Fruit fly (Drosophila melanogaster) whole organism, embryonic: Measurements from ENCODE around the gene CG12182.

ENCODE experiments used
- BtbVII ChIP-seq: fragments of 200-800 bp; sonication (Bioruptor generic); optimal IDR thresholded peaks from 3 replicates; lab custom pipeline; 2017; ENCODE audit warnings: missing biosample characterization, mild to moderate bottlenecking, missing genetic modification characterization
- CG10209 ChIP-seq: fragments of 200-800 bp; sonication (Bioruptor generic); optimal IDR thresholded peaks from 3 replicates; lab custom pipeline; 2017; ENCODE audit warnings: missing biosample characterization, mild to moderate bottlenecking, missing genetic modification characterization, missing genetic modification reagents
- CG10431 ChIP-seq: fragments of 200-800 bp; sonication (Bioruptor generic); optimal IDR thresholded peaks from 3 replicates; lab custom pipeline; 2018; ENCODE audit warnings: missing biosample characterization, mild to moderate bottlenecking, missing genetic modification characterization
- CG10654 ChIP-seq: fragments of 200-800 bp; sonication (Bioruptor generic); optimal IDR thresholded peaks from 2 replicates; lab custom pipeline; 2016; ENCODE audit warnings: missing biosample characterization, missing genetic modification characterization
- CG1233 ChIP-seq: fragments of 200-800 bp; sonication (Bioruptor generic); optimal IDR thresholded peaks from 4 replicates; lab custom pipeline; 2018; ENCODE audit warnings: missing biosample characterization, mild to moderate bottlenecking, missing genetic modification characterization
- CG12744 ChIP-seq: fragments of 200-800 bp; sonication (Bioruptor generic); optimal IDR thresholded peaks from 2 replicates; lab custom pipeline; 2016; ENCODE audit warnings: missing biosample characterization, missing genetic modification characterization
- CG12942 ChIP-seq: fragments of 200-800 bp; sonication (Bioruptor generic); optimal IDR thresholded peaks from 3 replicates; lab custom pipeline; 2016; ENCODE audit warnings: missing biosample characterization, missing genetic modification characterization
- CG1603 ChIP-seq: fragments of 200-800 bp; sonication (Bioruptor generic); optimal IDR thresholded peaks from 2 replicates; lab custom pipeline; 2019; ENCODE audit warnings: missing biosample characterization, mild to moderate bottlenecking, missing genetic modification characterization, moderate library complexity
- CG17912 ChIP-seq: fragments of 200-800 bp; sonication (Bioruptor generic); optimal IDR thresholded peaks from 2 replicates; lab custom pipeline; 2018; ENCODE audit warnings: missing biosample characterization, mild to moderate bottlenecking, missing genetic modification characterization
- CG18619 ChIP-seq: fragments of 200-800 bp; sonication (Bioruptor generic); optimal IDR thresholded peaks from 3 replicates; lab custom pipeline; 2017; ENCODE audit warnings: missing biosample characterization, mild to moderate bottlenecking, missing genetic modification characterization
- CG2129 ChIP-seq: fragments of 200-800 bp; sonication (Bioruptor generic); IDR thresholded peaks from 2 replicates; pipeline ENCODE4 v1.3.6; 2022; ENCODE audit warnings: missing biosample characterization, missing genetic modification characterization; ENCODE audit not compliant: partially characterized antibody
- CG2202 ChIP-seq: fragments of 200-800 bp; sonication (Bioruptor generic); optimal IDR thresholded peaks from 2 replicates; lab custom pipeline; 2018; ENCODE audit warnings: missing biosample characterization, mild to moderate bottlenecking, missing genetic modification characterization
- CG2712 ChIP-seq: fragments of 200-800 bp; optimal IDR thresholded peaks from 3 replicates; lab custom pipeline; 2019; ENCODE audit warnings: missing biosample characterization, mild to moderate bottlenecking, missing genetic modification characterization, moderate library complexity
- CG32767 ChIP-seq: fragments of 200-800 bp; sonication (Bioruptor generic); IDR thresholded peaks from 2 replicates; pipeline ENCODE4 v1.3.6; 2022; ENCODE audit warnings: missing biosample characterization, missing genetic modification characterization
- CG34376 ChIP-seq: fragments of 200-800 bp; sonication (Bioruptor generic); optimal IDR thresholded peaks from 2 replicates; lab custom pipeline; 2018; ENCODE audit warnings: missing biosample characterization, mild to moderate bottlenecking, missing genetic modification characterization
- CG4730 ChIP-seq: fragments of 200-800 bp; sonication (Bioruptor generic); IDR thresholded peaks from 2 replicates; pipeline ENCODE4 v1.3.6; 2022; ENCODE audit warnings: missing biosample characterization, missing genetic modification characterization
- CG6791 ChIP-seq: fragments of 200-800 bp; sonication (Bioruptor generic); IDR thresholded peaks from 3 replicates; pipeline ENCODE4 v1.3.6; 2022; ENCODE audit warnings: missing biosample characterization, missing genetic modification characterization; ENCODE audit not compliant: partially characterized antibody
- CG6854 ChIP-seq: fragments of 200-800 bp; sonication (Bioruptor generic); optimal IDR thresholded peaks from 3 replicates; lab custom pipeline; 2017; ENCODE audit warnings: missing biosample characterization, mild to moderate bottlenecking, missing genetic modification characterization
- CG7372 ChIP-seq: fragments of 200-800 bp; sonication (Bioruptor generic); IDR thresholded peaks from 2 replicates; pipeline ENCODE4 v1.3.6; 2022; ENCODE audit warnings: missing biosample characterization, missing genetic modification characterization
- CG8089 ChIP-seq: fragments of 200-800 bp; sonication (Bioruptor generic); optimal IDR thresholded peaks from 3 replicates; lab custom pipeline; 2016; ENCODE audit warnings: missing biosample characterization, missing genetic modification characterization
- CG9876 ChIP-seq: fragments of 200-800 bp; sonication (Bioruptor generic); optimal IDR thresholded peaks from 2 replicates; lab custom pipeline; 2016; ENCODE audit warnings: missing biosample characterization, missing genetic modification characterization
- Chrac-16 ChIP-seq: fragments of 200-800 bp; sonication (Bioruptor generic); optimal IDR thresholded peaks from 3 replicates; lab custom pipeline; 2016; ENCODE audit warnings: missing biosample characterization, missing genetic modification characterization
- D ChIP-seq, 2 experiments: fragments of 200-800 bp in 1 of 2; fragments of >200 bp in 1 of 2; sonication (Bioruptor generic) in 1 of 2; optimal IDR thresholded peaks; 2 replicates in 1 of 2; 3 replicates in 1 of 2; lab custom pipeline; 2017; ENCODE audit warnings: mild to moderate bottlenecking in 1 of 2, missing biosample characterization in 1 of 2, missing genetic modification characterization in 1 of 2, missing genetic modification reagents in 1 of 2
- D19B ChIP-seq: fragments of 200-800 bp; sonication (Bioruptor generic); optimal IDR thresholded peaks from 2 replicates; lab custom pipeline; 2017; ENCODE audit warnings: missing biosample characterization, mild to moderate bottlenecking, missing genetic modification characterization
- Ets97D ChIP-seq: fragments of 200-800 bp; sonication (Bioruptor generic); optimal IDR thresholded peaks from 3 replicates; lab custom pipeline; 2016; ENCODE audit warnings: missing biosample characterization, missing genetic modification characterization
- H2.0 ChIP-seq: fragments of 200-800 bp; sonication (Bioruptor generic); IDR thresholded peaks from 2 replicates; pipeline ENCODE4 v1.3.6; 2022; ENCODE audit warnings: missing biosample characterization, missing genetic modification characterization
- Hmx ChIP-seq: fragments of 200-800 bp; sonication (Bioruptor generic); optimal IDR thresholded peaks from 2 replicates; lab custom pipeline; 2016; ENCODE audit warnings: missing biosample characterization, missing genetic modification characterization
- Lhr ChIP-seq: fragments of 200-800 bp; sonication (Bioruptor generic); optimal IDR thresholded peaks from 3 replicates; lab custom pipeline; 2017; ENCODE audit warnings: mild to moderate bottlenecking, missing biosample characterization, missing genetic modification reagents, missing genetic modification characterization
- Max ChIP-seq: fragments of 200-800 bp; sonication (Bioruptor generic); optimal IDR thresholded peaks from 2 replicates; lab custom pipeline; 2016; ENCODE audit warnings: missing biosample characterization, mild to moderate bottlenecking, missing genetic modification characterization
- Ravus ChIP-seq: fragments of 200-800 bp; sonication (Bioruptor generic); IDR thresholded peaks from 2 replicates; pipeline ENCODE4 v1.3.6; 2022; ENCODE audit warnings: missing biosample characterization, missing genetic modification characterization
- Sox100B ChIP-seq: fragments of 200-800 bp; sonication (Bioruptor generic); optimal IDR thresholded peaks from 3 replicates; lab custom pipeline; 2018; ENCODE audit warnings: missing biosample characterization, mild to moderate bottlenecking, missing genetic modification characterization
- amos ChIP-seq: fragments of 200-800 bp; sonication (Bioruptor generic); IDR thresholded peaks from 2 replicates; pipeline ENCODE4 v1.3.6; 2022; ENCODE audit warnings: missing biosample characterization, missing genetic modification characterization; ENCODE audit not compliant: partially characterized antibody
- ase ChIP-seq: fragments of 200-800 bp; sonication (Bioruptor generic); IDR thresholded peaks from 3 replicates; pipeline ENCODE4 v1.3.6; 2022; ENCODE audit warnings: missing biosample characterization, missing genetic modification characterization
- bcd ChIP-seq: fragments of 200-800 bp; sonication (Bioruptor generic); optimal IDR thresholded peaks from 2 replicates; lab custom pipeline; 2017; ENCODE audit warnings: missing biosample characterization, mild to moderate bottlenecking, missing genetic modification characterization
- cad ChIP-seq: fragments of >200 bp; optimal IDR thresholded peaks from 2 replicates; lab custom pipeline; 2017; ENCODE audit warnings: missing biosample characterization, missing genetic modification characterization
- crol ChIP-seq: fragments of 200-800 bp; sonication (Bioruptor generic); IDR thresholded peaks from 2 replicates; pipeline ENCODE4 v1.3.6; 2022; ENCODE audit warnings: missing biosample characterization, missing genetic modification characterization
- en ChIP-seq: fragments of 200-800 bp; sonication (Bioruptor generic); optimal IDR thresholded peaks from 2 replicates; lab custom pipeline; 2016; ENCODE audit warnings: missing biosample characterization, missing genetic modification characterization
- fd64A ChIP-seq: fragments of 200-800 bp; sonication (Bioruptor generic); optimal IDR thresholded peaks from 3 replicates; lab custom pipeline; 2018; ENCODE audit warnings: missing biosample characterization, mild to moderate bottlenecking, missing genetic modification characterization
- gcm ChIP-seq: fragments of 200-800 bp; sonication (Bioruptor generic); optimal IDR thresholded peaks from 2 replicates; lab custom pipeline; 2019; ENCODE audit warnings: missing biosample characterization, mild to moderate bottlenecking, missing genetic modification characterization, moderate library complexity
- ken ChIP-seq: fragments of 200-800 bp; sonication (Bioruptor generic); IDR thresholded peaks from 3 replicates; pipeline ENCODE4 v1.3.6; 2022; ENCODE audit warnings: missing biosample characterization, missing genetic modification characterization
- klu ChIP-seq: fragments of 200-800 bp; sonication (Bioruptor generic); IDR thresholded peaks from 2 replicates; pipeline ENCODE4 v1.3.6; 2022; ENCODE audit warnings: missing biosample characterization, missing genetic modification characterization
- odd ChIP-seq: fragments of 200-800 bp; sonication (Bioruptor generic); optimal IDR thresholded peaks from 2 replicates; lab custom pipeline; 2017; ENCODE audit warnings: missing biosample characterization, mild to moderate bottlenecking, missing genetic modification characterization
- p53 ChIP-seq: fragments of 200-800 bp; sonication (Bioruptor generic); optimal IDR thresholded peaks from 2 replicates; lab custom pipeline; 2016; ENCODE audit warnings: missing biosample characterization, missing genetic modification characterization
- ro ChIP-seq: fragments of 200-800 bp; sonication (Bioruptor generic); IDR thresholded peaks from 2 replicates; pipeline ENCODE4 v1.3.6; 2022; ENCODE audit warnings: missing biosample characterization, missing genetic modification characterization
- run ChIP-seq: fragments of 200-800 bp; sonication (Bioruptor generic); optimal IDR thresholded peaks from 3 replicates; lab custom pipeline; 2018; ENCODE audit warnings: missing biosample characterization, mild to moderate bottlenecking, missing genetic modification characterization
- sc ChIP-seq, 3 experiments: fragments of >200 bp in 2 of 3; fragments of 200-800 bp in 1 of 3; sonication (Bioruptor generic) in 1 of 3; optimal IDR thresholded peaks; 2 replicates in 2 of 3; 3 replicates in 1 of 3; lab custom pipeline; 2017; ENCODE audit warnings: mild to moderate bottlenecking in 1 of 3, missing biosample characterization in 1 of 3, missing genetic modification characterization in 1 of 3, missing genetic modification reagents in 1 of 3
- sob ChIP-seq: fragments of 200-800 bp; sonication (Bioruptor generic); IDR thresholded peaks from 2 replicates; pipeline ENCODE4 v1.3.6; 2022; ENCODE audit warnings: missing biosample characterization, missing genetic modification characterization
- zen2 ChIP-seq: fragments of 200-800 bp; sonication (Bioruptor generic); IDR thresholded peaks from 3 replicates; pipeline ENCODE4 v1.3.6; 2022; ENCODE audit warnings: missing biosample characterization, missing genetic modification characterization; ENCODE audit not compliant: partially characterized antibody
- zfh1 ChIP-seq: fragments of 200-800 bp; sonication (Bioruptor generic); IDR thresholded peaks from 3 replicates; pipeline ENCODE4 v1.3.6; 2022; ENCODE audit warnings: missing biosample characterization, missing genetic modification characterization

The CG12182 gene

DNA sequence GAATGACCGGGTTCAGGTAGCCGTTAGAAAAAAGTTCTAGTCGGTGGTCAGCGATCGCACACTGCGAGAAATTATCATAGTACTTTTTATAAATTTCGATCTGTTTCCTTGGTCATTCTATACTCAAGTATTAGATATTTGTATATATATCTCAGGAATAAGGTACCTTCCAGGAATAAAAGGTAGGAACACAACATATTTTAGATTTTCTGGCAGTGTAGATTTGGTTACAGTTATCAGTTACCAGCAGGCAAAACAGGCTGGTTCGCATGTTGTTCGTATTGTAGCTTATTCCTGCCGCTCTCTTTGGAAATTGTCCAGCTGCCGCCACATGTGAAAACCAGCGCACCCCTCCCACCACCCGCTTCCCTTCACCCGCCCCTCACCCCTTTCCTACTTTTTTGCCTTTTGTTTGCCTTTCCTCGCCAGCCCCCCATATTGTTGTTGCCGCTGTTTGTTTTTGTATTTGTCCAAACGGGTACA, 18.0 kb downstream of the CG12182 start (continued):
- TF ChIP-seq CG32767 (GFP tag; lab: Robert Waterston, UW) (peak; percentile 93), Max (GFP tag; lab: Kevin White, UChicago) (peak; percentile 68), CG2712 (peak; percentile 88), CG10431 (GFP tag; lab: Kevin White, UChicago) (peak; percentile 74), ken (GFP tag; lab: Robert Waterston, UW) (peak; percentile 92), crol (GFP tag; lab: Robert Waterston, UW) (peak; percentile 96), run (tag; lab: Kevin White, UChicago) (peak; percentile 60), CG7372 (GFP tag; lab: Robert Waterston, UW) (peak; percentile 55; the same call in 1 of the 2 replicates), Lhr (peak; percentile 62), CG6854 (peak; percentile 81), CG1603 (tag; lab: Kevin White, UChicago) (peak; percentile 91), amos (GFP tag; lab: Robert Waterston, UW) (no peak), p53 (GFP tag; lab: Kevin White, UChicago) (no peak), CG10654 (peak; percentile 71), en (GFP tag; lab: Kevin White, UChicago) (peak; percentile 35), odd (GFP tag; lab: Kevin White, UChicago) (peak; percentile 77), H2.0 (GFP tag; lab: Robert Waterston, UW) (peak; percentile 91), sc (optimal IDR thresholded peaks at IDR 0.05; lab: Kevin White, UChicago) (no peak), sc (GFP tag; optimal IDR thresholded peaks at IDR 0.05; lab: Kevin White, UChicago) (peak; percentile 81), D (optimal IDR thresholded peaks at IDR 0.05; lab: Kevin White, UChicago) (no peak), D (GFP tag; optimal IDR thresholded peaks at IDR 0.05; lab: Kevin White, UChicago) (peak; percentile 84), CG2129 (GFP tag; lab: Robert Waterston, UW) (no peak), Sox100B (GFP tag; lab: Kevin White, UChicago) (peak; percentile 67), zen2 (no peak), ase (GFP tag; lab: Robert Waterston, UW) (peak; percentile 81; the same call in 2 of the 3 replicates), gcm (GFP tag; lab: Kevin White, UChicago) (peak; percentile 74), fd64A (GFP tag; lab: Kevin White, UChicago) (peak; percentile 66), Ets97D (GFP tag; lab: Kevin White, UChicago) (peak; percentile 28), CG9876 (GFP tag; lab: Kevin White, UChicago) (peak; percentile 33), Ravus (GFP tag; lab: Robert Waterston, UW) (peak; percentile 59), ro (GFP tag; lab: Robert Waterston, UW) (0 out of 2 replicates have a peak, but pooled peaks have one; percentile 24), CG34376 (GFP tag; lab: Kevin White, UChicago) (peak; percentile 32), klu (GFP tag; lab: Robert Waterston, UW) (peak; percentile 61), CG10209 (peak; percentile 85), CG12942 (GFP tag; lab: Kevin White, UChicago) (peak; percentile 56), CG1233 (peak; percentile 80), Hmx (GFP tag; lab: Kevin White, UChicago) (peak; percentile 17), BtbVII (GFP tag; lab: Kevin White, UChicago) (peak; percentile 71), cad (GFP tag; lab: Kevin White, UChicago) (no peak), D19B (GFP tag; lab: Kevin White, UChicago) (peak; percentile 73), CG17912 (GFP tag; lab: Kevin White, UChicago) (peak; percentile 31), sob (GFP tag; lab: Robert Waterston, UW) (peak; percentile 74), CG18619 (GFP tag; lab: Kevin White, UChicago) (peak; percentile 85), CG6791 (GFP tag; lab: Robert Waterston, UW) (no peak), CG4730 (GFP tag; lab: Robert Waterston, UW) (peak; percentile 62; the same call in 1 of the 2 replicates), CG2202 (tag; lab: Kevin White, UChicago) (peak; percentile 81), bcd (peak; percentile 88), CG8089 (GFP tag; lab: Kevin White, UChicago) (peak; percentile 50), CG12744 (GFP tag; lab: Kevin White, UChicago) (peak; percentile 45), Chrac-16 (GFP tag; lab: Kevin White, UChicago) (peak; percentile 64), zfh1 (GFP tag; lab: Robert Waterston, UW) (peak; percentile 69; the same call in 2 of the 3 replicates)
